Worm (Caenorhabditis elegans) whole organism, L3 larva: ENCODE data around the gene srx-9.

ENCODE experiments used
- ZK546.5 ChIP-seq: sonication (generic microtip); optimal IDR thresholded peaks from 2 replicates; lab custom pipeline; 2017; ENCODE audit warnings: missing biosample characterization, missing genetic modification characterization
- aly-2 ChIP-seq: fragments of 150-350 bp; optimal IDR thresholded peaks from 2 replicates; lab custom pipeline; 2014; ENCODE audit warnings: missing biosample characterization, missing genetic modification characterization
- ama-1 ChIP-seq: fragments of 150-350 bp; optimal IDR thresholded peaks from 2 replicates; lab custom pipeline; 2018
- ceh-16 ChIP-seq: sonication (generic microtip); optimal IDR thresholded peaks from 2 replicates; lab custom pipeline; 2017; ENCODE audit warnings: missing biosample characterization, missing genetic modification characterization
- ceh-28 ChIP-seq: fragments of 150-350 bp; optimal IDR thresholded peaks from 2 replicates; lab custom pipeline; 2014; ENCODE audit warnings: missing biosample characterization, missing genetic modification reagents, missing genetic modification characterization
- ceh-9 ChIP-seq: sonication (generic microtip); optimal IDR thresholded peaks from 2 replicates; lab custom pipeline; 2018; ENCODE audit warnings: missing biosample characterization, missing genetic modification characterization
- daf-12 ChIP-seq: fragments of 150-350 bp; optimal IDR thresholded peaks from 2 replicates; lab custom pipeline; 2014; ENCODE audit warnings: missing biosample characterization, missing genetic modification reagents, missing genetic modification characterization
- elt-1 ChIP-seq: fragments of 150-350 bp; optimal IDR thresholded peaks from 2 replicates; lab custom pipeline; 2014; ENCODE audit warnings: missing biosample characterization, missing genetic modification characterization
- elt-3 ChIP-seq, 3 experiments: fragments of 150-350 bp in 1 of 3; sonication (generic microtip) in 2 of 3; optimal IDR thresholded peaks; 2 replicates in 2 of 3; 4 replicates in 1 of 3; lab custom pipeline; 2014 to 2017; ENCODE audit warnings: missing biosample characterization in 3 of 3, missing genetic modification characterization in 3 of 3
- fkh-10 ChIP-seq: sonication (generic microtip); optimal IDR thresholded peaks from 2 replicates; lab custom pipeline; 2017; ENCODE audit warnings: missing biosample characterization, missing genetic modification reagents, missing genetic modification characterization
- fkh-2 ChIP-seq: fragments of 150-350 bp; optimal IDR thresholded peaks from 2 replicates; lab custom pipeline; 2014; ENCODE audit warnings: missing biosample characterization, missing genetic modification reagents, missing genetic modification characterization
- hmg-11 ChIP-seq: sonication (generic microtip); optimal IDR thresholded peaks from 2 replicates; lab custom pipeline; 2016; ENCODE audit warnings: missing genetic modification characterization, missing compliant biosample characterization
- lin-15B ChIP-seq: fragments of 150-350 bp; optimal IDR thresholded peaks from 2 replicates; lab custom pipeline; 2014; ENCODE audit warnings: missing biosample characterization, missing genetic modification characterization
- lin-39 ChIP-seq: fragments of 150-350 bp; optimal IDR thresholded peaks from 2 replicates; lab custom pipeline; 2018; ENCODE audit warnings: missing biosample characterization, missing genetic modification reagents, missing genetic modification characterization
- lsy-12 ChIP-seq: sonication (generic microtip); optimal IDR thresholded peaks from 2 replicates; lab custom pipeline; 2016; ENCODE audit warnings: mild to moderate bottlenecking, missing genetic modification characterization, missing compliant biosample characterization
- mdl-1 ChIP-seq: fragments of 150-350 bp; optimal IDR thresholded peaks from 2 replicates; lab custom pipeline; 2014; ENCODE audit warnings: missing biosample characterization, missing genetic modification characterization
- mml-1 ChIP-seq: fragments of 150-350 bp; sonication (generic microtip); optimal IDR thresholded peaks from 3 replicates; lab custom pipeline; 2014; ENCODE audit warnings: missing biosample characterization, missing genetic modification characterization
- nfya-1 ChIP-seq: sonication (generic microtip); optimal IDR thresholded peaks from 2 replicates; lab custom pipeline; 2017; ENCODE audit warnings: missing genetic modification characterization, mild to moderate bottlenecking, missing compliant biosample characterization, antibody characterized with exemption, moderate library complexity; ENCODE audit not compliant: insufficient read depth
- nhr-11 ChIP-seq: fragments of 150-350 bp; optimal IDR thresholded peaks from 2 replicates; lab custom pipeline; 2014; ENCODE audit warnings: missing biosample characterization, missing genetic modification characterization
- nhr-12 ChIP-seq: fragments of 150-350 bp; optimal IDR thresholded peaks from 2 replicates; lab custom pipeline; 2014; ENCODE audit warnings: missing biosample characterization, missing genetic modification characterization
- nhr-23 ChIP-seq: fragments of 150-350 bp; optimal IDR thresholded peaks from 2 replicates; lab custom pipeline; 2014; ENCODE audit warnings: missing biosample characterization, missing genetic modification reagents, missing genetic modification characterization
- nhr-237 ChIP-seq: fragments of 150-350 bp; optimal IDR thresholded peaks from 2 replicates; lab custom pipeline; 2014; ENCODE audit warnings: missing biosample characterization, missing genetic modification characterization
- nhr-28 ChIP-seq: fragments of 150-350 bp; optimal IDR thresholded peaks from 2 replicates; lab custom pipeline; 2014; ENCODE audit warnings: missing biosample characterization, missing genetic modification characterization
- nhr-43 ChIP-seq: sonication (generic microtip); optimal IDR thresholded peaks from 2 replicates; lab custom pipeline; 2016; ENCODE audit warnings: mild to moderate bottlenecking, missing genetic modification characterization, missing compliant biosample characterization; ENCODE audit not compliant: poor library complexity, severe bottlenecking
- nhr-67 ChIP-seq: fragments of 150-350 bp; optimal IDR thresholded peaks from 2 replicates; lab custom pipeline; 2014; ENCODE audit warnings: missing biosample characterization, missing genetic modification characterization
- nhr-76 ChIP-seq: fragments of 150-350 bp; sonication (generic microtip); optimal IDR thresholded peaks from 5 replicates; lab custom pipeline; 2014; ENCODE audit warnings: missing biosample characterization, missing genetic modification characterization
- nhr-77 ChIP-seq: fragments of 150-350 bp; optimal IDR thresholded peaks from 2 replicates; lab custom pipeline; 2014; ENCODE audit warnings: missing biosample characterization, missing genetic modification characterization
- pha-4 ChIP-seq: fragments of 150-350 bp; optimal IDR thresholded peaks from 2 replicates; lab custom pipeline; 2014; ENCODE audit warnings: missing biosample characterization, missing genetic modification reagents, missing genetic modification characterization
- pqm-1 ChIP-seq: fragments of 150-350 bp; optimal IDR thresholded peaks from 2 replicates; lab custom pipeline; 2017; ENCODE audit warnings: missing biosample characterization, missing genetic modification characterization, inconsistent platforms
- skn-1 ChIP-seq: fragments of 150-350 bp; optimal IDR thresholded peaks from 2 replicates; lab custom pipeline; 2014; ENCODE audit warnings: missing biosample characterization, missing genetic modification characterization
- snpc-4 ChIP-seq: fragments of 150-350 bp; optimal IDR thresholded peaks from 2 replicates; lab custom pipeline; 2014; ENCODE audit warnings: missing biosample characterization, missing genetic modification characterization
- tbx-2 ChIP-seq: sonication (generic microtip); optimal IDR thresholded peaks from 2 replicates; lab custom pipeline; 2016; ENCODE audit warnings: mild to moderate bottlenecking, missing genetic modification characterization, missing compliant biosample characterization
- unc-39 ChIP-seq: sonication (generic microtip); optimal IDR thresholded peaks from 4 replicates; lab custom pipeline; 2017; ENCODE audit warnings: missing biosample characterization, missing genetic modification characterization
- unc-62 ChIP-seq: fragments of 150-350 bp; sonication (generic microtip); optimal IDR thresholded peaks from 4 replicates; lab custom pipeline; 2014; ENCODE audit warnings: missing biosample characterization, missing genetic modification reagents, missing genetic modification characterization
- zag-1 ChIP-seq: fragments of 150-350 bp; optimal IDR thresholded peaks from 2 replicates; lab custom pipeline; 2014; ENCODE audit warnings: missing biosample characterization, missing genetic modification characterization
- ztf-11 ChIP-seq: fragments of 150-350 bp; optimal IDR thresholded peaks from 2 replicates; lab custom pipeline; 2014; ENCODE audit warnings: missing biosample characterization, missing genetic modification characterization
- ztf-4 ChIP-seq: fragments of 150-350 bp; optimal IDR thresholded peaks from 2 replicates; lab custom pipeline; 2014; ENCODE audit warnings: missing biosample characterization, missing genetic modification characterization

The srx-9 gene

DNA sequence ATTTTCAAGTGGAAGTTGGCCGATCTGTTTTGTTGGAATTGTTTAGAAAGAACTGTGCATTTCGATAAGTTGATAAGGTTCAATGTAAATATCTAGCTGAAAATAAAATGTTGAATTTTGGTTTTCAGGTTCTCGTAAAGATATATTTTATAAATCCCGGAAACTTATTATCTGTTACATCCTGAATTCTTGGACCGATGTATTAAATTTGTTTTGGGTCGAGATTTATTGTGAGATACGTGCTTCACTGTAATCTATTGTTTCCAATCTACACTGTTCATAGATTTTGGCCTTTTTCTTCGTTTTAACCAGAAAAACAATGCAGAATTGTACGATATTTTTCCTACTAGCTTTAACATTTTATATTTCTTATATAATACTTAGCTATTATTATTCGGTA lies 38.1 kb downstream of the srx-9 start, which contains the start of gene C03G6.6:
Gene C03G6.6 (plus strand): TSS at position 301 of the 400 bp plus-strand sequence.
- no peak for TF ChIP-seq lin-15B

DNA sequence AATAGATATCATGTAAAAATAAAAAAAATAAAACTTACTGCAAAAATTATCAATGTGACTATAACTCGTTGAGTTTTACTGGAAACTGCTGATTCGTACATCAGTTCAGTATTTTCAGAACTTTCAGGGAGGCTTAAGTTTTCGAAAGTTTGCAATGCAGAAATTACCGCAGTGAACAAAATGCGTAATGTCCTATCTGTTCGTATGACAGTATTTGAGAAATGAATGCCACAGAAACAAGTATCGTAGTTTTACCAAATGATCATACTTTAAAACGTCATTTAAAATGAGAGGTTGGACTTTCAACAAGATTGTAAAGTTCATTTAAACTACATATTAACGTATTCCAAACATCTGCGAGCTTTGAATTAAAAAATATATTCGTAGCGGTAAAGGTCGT lies 38.6 kb downstream of the srx-9 start, which contains the start of gene C03G6.21:
Gene C03G6.21 (minus strand): TSS at position 101 of the 400 bp plus-strand sequence.
- TF ChIP-seq hmg-11 (tag; lab: Kevin White, UChicago), result no peak
- TF ChIP-seq fkh-10, result no peak
- TF ChIP-seq zag-1 (tag; lab: Kevin White, UChicago), result no peak
- no peak for TF ChIP-seq tbx-2
- no peak for TF ChIP-seq ztf-4 (tag; lab: Kevin White, UChicago)
- TF ChIP-seq fkh-2 (tag; lab: Kevin White, UChicago), result no peak
- TF ChIP-seq nhr-23 (tag; lab: Kevin White, UChicago), result no peak
- TF ChIP-seq ceh-16 (tag; lab: Kevin White, UChicago), result no peak
- TF ChIP-seq nhr-12, result no peak
- TF ChIP-seq aly-2, result no peak
- no peak for TF ChIP-seq lsy-12 (tag; lab: Kevin White, UChicago)
- no peak for TF ChIP-seq elt-1 (tag; lab: Kevin White, UChicago)
- no peak for TF ChIP-seq nhr-77 (tag; lab: Kevin White, UChicago)
- no peak for TF ChIP-seq lin-39 (tag; lab: Kevin White, UChicago)
- no peak for TF ChIP-seq ztf-11 (tag; lab: Kevin White, UChicago)
- no peak for TF ChIP-seq skn-1 (tag; lab: Kevin White, UChicago)
- TF ChIP-seq nhr-11, result no peak
- no peak for TF ChIP-seq ceh-28 (tag; lab: Kevin White, UChicago)

DNA sequence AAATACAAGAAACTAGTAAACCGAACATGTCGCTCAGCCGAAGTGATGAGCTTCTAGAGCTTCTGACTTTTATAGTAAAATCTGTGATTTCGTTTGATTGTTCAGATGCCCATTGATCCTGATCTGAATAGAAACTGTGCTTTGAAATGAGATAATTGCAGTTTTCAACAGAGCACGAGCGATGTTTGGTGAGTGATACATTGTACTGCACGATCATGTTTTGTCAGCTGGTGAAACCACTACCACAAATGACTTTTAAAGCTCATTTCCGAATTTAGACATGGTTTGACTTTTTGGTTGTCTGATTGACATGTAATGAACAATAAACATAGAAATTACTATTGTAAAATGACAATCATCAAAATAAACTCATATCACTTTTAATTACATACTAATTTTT lies 39.8 kb downstream of the srx-9 start, which contains the start of gene tag-293:
Gene tag-293 (minus strand): TSS at position 101 of the 400 bp plus-strand sequence.
- TF ChIP-seq fkh-10, result no peak
- TF ChIP-seq nhr-12, result no peak
- TF ChIP-seq mml-1 (tag; lab: Kevin White, UChicago), result no peak
- no peak for TF ChIP-seq daf-12 (tag; lab: Kevin White, UChicago)
- TF ChIP-seq nhr-43 (tag; lab: Kevin White, UChicago), result no peak

DNA sequence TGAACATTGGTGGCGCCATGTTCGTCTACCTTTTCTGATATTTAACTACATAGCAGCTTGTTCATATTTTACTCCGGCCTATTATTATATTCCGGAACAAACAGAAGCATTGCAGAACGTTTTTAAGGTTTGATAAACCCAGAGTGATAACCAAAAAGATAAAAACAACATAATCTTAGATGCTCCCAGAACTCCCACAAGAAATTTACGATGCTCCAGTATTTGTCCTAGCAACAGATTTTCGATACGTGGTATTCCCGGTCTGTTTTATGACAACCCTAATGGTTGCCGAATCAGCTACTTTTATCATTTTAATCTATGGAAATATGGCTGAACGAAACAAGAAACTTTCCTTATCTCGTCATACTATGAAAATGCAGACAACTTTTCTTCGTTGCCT lies 41.7 kb downstream of the srx-9 start:
- TF ChIP-seq mdl-1 (tag; lab: Kevin White, UChicago) (no peak), ZK546.5 (tag; lab: Kevin White, UChicago) (no peak), unc-39 (tag; lab: Kevin White, UChicago) (no peak), ceh-9 (tag; lab: Kevin White, UChicago) (no peak), lsy-12 (tag; lab: Kevin White, UChicago) (no peak), nhr-28 (no peak), elt-3 (tag; optimal IDR thresholded peaks at IDR 0.05; lab: Kevin White, UChicago) (no peak), hmg-11 (tag; lab: Kevin White, UChicago) (no peak), pha-4 (tag; lab: Kevin White, UChicago) (no peak), tbx-2 (no peak), ceh-16 (tag; lab: Kevin White, UChicago) (no peak), unc-62 (no peak), snpc-4 (tag; lab: Kevin White, UChicago) (no peak), nfya-1 (tag; lab: Kevin White, UChicago) (no peak), nhr-76 (no peak), nhr-67 (tag; lab: Kevin White, UChicago) (no peak), lin-39 (tag; lab: Kevin White, UChicago) (no peak), ama-1 (no peak), nhr-237 (tag; lab: Kevin White, UChicago) (no peak), pqm-1 (no peak)
